Worm (Caenorhabditis elegans) whole organism, young adult: ENCODE measurements around the gene T07F8.1.

Experiments
- B0035.1 ChIP-seq: sonication (generic microtip); optimal IDR thresholded peaks from 2 replicates; lab custom pipeline; 2016; ENCODE audit warnings: missing genetic modification characterization, mild to moderate bottlenecking, missing compliant biosample characterization, missing genotype, missing genetic modification reagents
- D2030.7 ChIP-seq: fragments of 200-800 bp; sonication (Bioruptor generic); IDR thresholded peaks from 2 replicates; pipeline ENCODE4 v1.3.6; 2022; ENCODE audit warnings: missing genetic modification reagents, missing genetic modification characterization, missing compliant biosample characterization
- F57A8.1 ChIP-seq: fragments of 200-800 bp; sonication (Bioruptor generic); optimal IDR thresholded peaks from 2 replicates; lab custom pipeline; 2018; ENCODE audit warnings: mild to moderate bottlenecking, missing genetic modification characterization, moderate library complexity, missing compliant biosample characterization
- K12H6.12 ChIP-seq: fragments of 200-800 bp; sonication (Bioruptor generic); optimal IDR thresholded peaks from 2 replicates; lab custom pipeline; 2018; ENCODE audit warnings: mild to moderate bottlenecking, missing genetic modification characterization, missing compliant biosample characterization
- Y53F4B.3 ChIP-seq: fragments of 200-800 bp; sonication (Bioruptor generic); IDR thresholded peaks from 2 replicates; pipeline ENCODE4 v1.3.6; 2022; ENCODE audit warnings: missing genetic modification reagents, missing genetic modification characterization, missing compliant biosample characterization
- Y56A3A.18 ChIP-seq: fragments of 200-800 bp; sonication (Bioruptor generic); IDR thresholded peaks from 2 replicates; pipeline ENCODE4 v1.3.6; 2022; ENCODE audit warnings: missing genetic modification reagents, missing genetic modification characterization, missing compliant biosample characterization
- Y67H2A.10 ChIP-seq: fragments of 200-800 bp; sonication (Bioruptor generic); conservative IDR thresholded peaks from 2 replicates; pipeline ENCODE4 v1.3.6; 2022; ENCODE audit warnings: missing genetic modification reagents, missing genetic modification characterization, missing compliant biosample characterization
- akir-1 ChIP-seq: fragments of 200-800 bp; sonication (Bioruptor generic); optimal IDR thresholded peaks from 2 replicates; lab custom pipeline; 2018; ENCODE audit warnings: mild to moderate bottlenecking, missing genetic modification characterization, moderate library complexity, missing compliant biosample characterization
- atf-7 ChIP-seq: sonication (generic microtip); optimal IDR thresholded peaks from 2 replicates; lab custom pipeline; 2017; ENCODE audit warnings: mild to moderate bottlenecking, missing genetic modification characterization, missing compliant biosample characterization
- attf-3 ChIP-seq: fragments of 200-800 bp; sonication (Bioruptor generic); conservative IDR thresholded peaks from 2 replicates; pipeline ENCODE4 v1.3.6; 2022; ENCODE audit warnings: missing genetic modification reagents, missing genetic modification characterization, missing compliant biosample characterization
- ccch-3 ChIP-seq: fragments of 200-800 bp; sonication (Bioruptor generic); optimal IDR thresholded peaks from 2 replicates; lab custom pipeline; 2018; ENCODE audit warnings: mild to moderate bottlenecking, missing genetic modification characterization, missing compliant biosample characterization
- ceh-100 ChIP-seq: fragments of 200-800 bp; sonication (Bioruptor generic); IDR thresholded peaks from 2 replicates; pipeline ENCODE4 v1.3.6; 2022; ENCODE audit warnings: missing genetic modification reagents, missing genetic modification characterization, missing compliant biosample characterization
- ceh-79 ChIP-seq: sonication (generic microtip); optimal IDR thresholded peaks from 2 replicates; lab custom pipeline; 2017; ENCODE audit warnings: mild to moderate bottlenecking, missing genetic modification characterization, missing compliant biosample characterization
- chd-7 ChIP-seq: sonication (generic microtip); optimal IDR thresholded peaks from 2 replicates; lab custom pipeline; 2016; ENCODE audit warnings: mild to moderate bottlenecking, missing genetic modification characterization, moderate library complexity, missing compliant biosample characterization
- dox-1 ChIP-seq: fragments of 200-800 bp; sonication (Bioruptor generic); IDR thresholded peaks from 2 replicates; pipeline ENCODE4 v1.3.6; 2022; ENCODE audit warnings: missing genetic modification reagents, missing genetic modification characterization, missing compliant biosample characterization
- fkh-3 ChIP-seq: sonication (generic microtip); optimal IDR thresholded peaks from 2 replicates; lab custom pipeline; 2016; ENCODE audit warnings: mild to moderate bottlenecking, missing genetic modification characterization, missing compliant biosample characterization
- gei-17 ChIP-seq: fragments of 200-800 bp; sonication (Bioruptor generic); optimal IDR thresholded peaks from 2 replicates; lab custom pipeline; 2018; ENCODE audit warnings: mild to moderate bottlenecking, missing genetic modification characterization, missing compliant biosample characterization
- him-1 ChIP-seq: sonication (generic microtip); optimal IDR thresholded peaks from 2 replicates; lab custom pipeline; 2016; ENCODE audit warnings: missing genotype, missing genetic modification reagents, missing genetic modification characterization, missing compliant biosample characterization
- hlh-26 ChIP-seq: fragments of 200-800 bp; sonication (Bioruptor generic); conservative IDR thresholded peaks from 2 replicates; pipeline ENCODE4 v1.3.6; 2022; ENCODE audit warnings: missing genetic modification reagents, missing genetic modification characterization, missing compliant biosample characterization
- hmg-20 ChIP-seq: fragments of 200-800 bp; sonication (Bioruptor generic); IDR thresholded peaks from 2 replicates; pipeline ENCODE4 v1.3.6; 2022; ENCODE audit warnings: missing genetic modification reagents, missing genetic modification characterization, missing compliant biosample characterization
- hrde-1 ChIP-seq: sonication (generic microtip); optimal IDR thresholded peaks from 2 replicates; lab custom pipeline; 2016; ENCODE audit warnings: missing genetic modification characterization, mild to moderate bottlenecking, missing compliant biosample characterization, moderate library complexity, missing genotype, missing genetic modification reagents, borderline replicate concordance
- let-526 ChIP-seq: fragments of 200-800 bp; sonication (Bioruptor generic); IDR thresholded peaks from 2 replicates; pipeline ENCODE4 v1.3.6; 2022; ENCODE audit warnings: missing genetic modification reagents, missing genetic modification characterization, missing compliant biosample characterization
- lin-26 ChIP-seq: fragments of 200-800 bp; sonication (Bioruptor generic); IDR thresholded peaks from 2 replicates; pipeline ENCODE4 v1.3.6; 2022; ENCODE audit warnings: missing genetic modification reagents, missing genetic modification characterization, missing compliant biosample characterization
- lir-1 ChIP-seq: fragments of 200-800 bp; sonication (Bioruptor generic); conservative IDR thresholded peaks from 2 replicates; pipeline ENCODE4 v1.3.6; 2022; ENCODE audit warnings: missing genetic modification reagents, missing genetic modification characterization, missing compliant biosample characterization
- lsl-1 ChIP-seq: fragments of 200-800 bp; sonication (Bioruptor generic); optimal IDR thresholded peaks from 2 replicates; lab custom pipeline; 2018; ENCODE audit warnings: mild to moderate bottlenecking, missing genetic modification characterization, moderate library complexity, missing compliant biosample characterization
- mcd-1 ChIP-seq: fragments of 200-800 bp; sonication (Bioruptor generic); IDR thresholded peaks from 2 replicates; pipeline ENCODE4 v1.3.6; 2022; ENCODE audit warnings: missing genetic modification reagents, missing genetic modification characterization, missing compliant biosample characterization
- nfyb-1 ChIP-seq: fragments of 200-800 bp; sonication (Bioruptor generic); IDR thresholded peaks from 2 replicates; pipeline ENCODE4 v1.3.6; 2022; ENCODE audit warnings: missing genetic modification reagents, missing genetic modification characterization, missing compliant biosample characterization
- nhr-120 ChIP-seq: fragments of 200-800 bp; sonication (Bioruptor generic); IDR thresholded peaks from 2 replicates; pipeline ENCODE4 v1.3.6; 2022; ENCODE audit warnings: missing genetic modification characterization, missing compliant biosample characterization
- nhr-80 ChIP-seq: sonication (generic microtip); optimal IDR thresholded peaks from 2 replicates; lab custom pipeline; 2016; ENCODE audit warnings: missing genetic modification characterization, missing compliant biosample characterization
- nhr-90 ChIP-seq: sonication (generic microtip); optimal IDR thresholded peaks from 2 replicates; lab custom pipeline; 2016; ENCODE audit warnings: missing genotype, mild to moderate bottlenecking, missing genetic modification characterization, missing compliant biosample characterization
- rpc-1 ChIP-seq, 2 experiments: fragments of 150-350 bp in 1 of 2; sonication (generic microtip) in 1 of 2; optimal IDR thresholded peaks; 2 replicates each; lab custom pipeline; 2014 to 2018; ENCODE audit warnings: missing biosample characterization in 1 of 2, missing genetic modification characterization in 1 of 2, missing genetic modification reagents in 1 of 2, missing genotype in 1 of 2
- sdz-38 ChIP-seq: sonication (generic microtip); optimal IDR thresholded peaks from 2 replicates; lab custom pipeline; 2016; ENCODE audit warnings: missing genotype, missing genetic modification characterization, missing compliant biosample characterization
- snpc-1.1 ChIP-seq: sonication (generic microtip); optimal IDR thresholded peaks from 2 replicates; lab custom pipeline; 2017; ENCODE audit warnings: missing genetic modification characterization, mild to moderate bottlenecking, missing compliant biosample characterization, antibody characterized with exemption, moderate library complexity, missing genotype, missing genetic modification reagents; ENCODE audit not compliant: insufficient read depth
- somi-1 ChIP-seq: fragments of 200-800 bp; sonication (Bioruptor generic); optimal IDR thresholded peaks from 2 replicates; lab custom pipeline; 2018; ENCODE audit warnings: mild to moderate bottlenecking, missing genetic modification characterization, missing compliant biosample characterization
- sptf-2 ChIP-seq: fragments of 200-800 bp; sonication (Bioruptor generic); optimal IDR thresholded peaks from 2 replicates; lab custom pipeline; 2018; ENCODE audit warnings: mild to moderate bottlenecking, missing genetic modification characterization, missing compliant biosample characterization
- tbp1 ChIP-seq: fragments of 200-800 bp; sonication (Bioruptor generic); optimal IDR thresholded peaks from 2 replicates; lab custom pipeline; 2018; ENCODE audit warnings: mild to moderate bottlenecking, missing genetic modification characterization, missing compliant biosample characterization
- unc-130 ChIP-seq: sonication (generic microtip); optimal IDR thresholded peaks from 2 replicates; lab custom pipeline; 2016; ENCODE audit warnings: missing genetic modification reagents, missing genetic modification characterization, missing compliant biosample characterization
- ztf-22 ChIP-seq: fragments of 200-800 bp; sonication (Bioruptor generic); optimal IDR thresholded peaks from 2 replicates; lab custom pipeline; 2018; ENCODE audit warnings: mild to moderate bottlenecking, missing genetic modification characterization, moderate library complexity, missing compliant biosample characterization
- ztf-28 ChIP-seq: fragments of 200-800 bp; sonication (Bioruptor generic); IDR thresholded peaks from 2 replicates; pipeline ENCODE4 v1.3.6; 2022; ENCODE audit warnings: missing genetic modification reagents, missing genetic modification characterization, missing compliant biosample characterization
- ztf-3 ChIP-seq: fragments of 200-800 bp; sonication (Bioruptor generic); optimal IDR thresholded peaks from 2 replicates; lab custom pipeline; 2018; ENCODE audit warnings: mild to moderate bottlenecking, missing genetic modification characterization, missing compliant biosample characterization

T07F8.1 gene

DNA sequence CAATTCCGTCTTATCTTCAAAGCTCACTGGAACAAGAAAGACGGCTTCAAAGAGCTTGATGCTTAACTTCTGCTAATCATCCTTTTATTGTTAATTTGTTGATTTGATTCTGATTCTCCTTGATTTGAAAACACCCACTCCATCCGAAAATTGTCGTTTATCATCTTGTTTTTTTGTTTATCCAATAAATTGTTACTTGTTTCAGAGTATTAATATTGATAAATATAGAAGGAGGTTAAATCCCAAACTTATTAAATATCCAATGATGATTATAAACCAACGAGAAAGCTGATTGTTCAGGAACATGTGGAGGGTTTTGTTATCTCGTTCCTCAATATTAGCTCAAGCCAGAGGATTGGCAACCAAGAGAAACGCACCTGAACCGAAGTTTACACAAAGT is 35.4 kb upstream of the T07F8.1 start, which contains the start of gene F10E7.6:
Gene F10E7.6, plus strand, starts transcription at position 301 of the 400 bp plus-strand sequence.
- TF ChIP-seq Y56A3A.18 (GFP tag; lab: Robert Waterston, UW) (no peak), gei-17 (GFP tag; lab: Kevin White, UChicago) (no peak), chd-7 (tag; lab: Kevin White, UChicago) (no peak), lsl-1 (GFP tag; lab: Kevin White, UChicago) (no peak), unc-130 (no peak), hmg-20 (GFP tag; lab: Robert Waterston, UW) (no peak), K12H6.12 (tag; lab: Kevin White, UChicago) (no peak), dox-1 (GFP tag; lab: Robert Waterston, UW) (no peak), ceh-79 (tag; lab: Kevin White, UChicago) (no peak), tbp1 (GFP tag; lab: Kevin White, UChicago) (no peak), attf-3 (GFP tag; lab: Robert Waterston, UW) (no peak), sdz-38 (tag; lab: Kevin White, UChicago) (no peak), fkh-3 (tag; lab: Kevin White, UChicago) (no peak), rpc-1 (optimal IDR thresholded peaks at IDR 0.05; lab: Kevin White, UChicago) (no peak), rpc-1 (tag; optimal IDR thresholded peaks at IDR 0.05; lab: Kevin White, UChicago) (no peak), Y53F4B.3 (GFP tag; lab: Robert Waterston, UW) (no peak), nfyb-1 (no peak), ztf-3 (GFP tag; lab: Kevin White, UChicago) (no peak), akir-1 (GFP tag; lab: Kevin White, UChicago) (no peak)

DNA sequence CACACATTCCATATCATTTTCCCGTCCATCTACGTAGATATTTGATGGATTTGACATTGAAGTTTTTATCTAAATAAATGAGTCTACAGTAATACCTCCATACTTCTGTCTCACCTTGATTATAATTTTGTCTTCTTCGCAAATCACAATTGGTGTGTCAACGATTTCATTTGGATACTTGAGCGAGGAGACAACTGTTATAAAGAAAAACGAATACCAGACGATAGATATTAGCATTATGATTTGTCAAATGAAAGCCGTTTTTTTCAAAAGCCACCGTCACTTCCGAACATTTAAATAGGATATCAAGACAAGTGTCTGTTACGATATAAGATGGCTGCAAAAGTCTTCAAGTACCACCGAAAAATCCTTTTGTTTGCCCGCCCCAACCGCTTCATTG is 32.6 kb upstream of the T07F8.1 start, which contains the start of gene cutl-5:
Gene cutl-5, minus strand, starts transcription at position 269 of the 400 bp plus-strand sequence.
- TF ChIP-seq dox-1 (GFP tag; lab: Robert Waterston, UW) = no peak
- no peak for TF ChIP-seq somi-1 (GFP tag; lab: Kevin White, UChicago)
- TF ChIP-seq let-526 = no peak
- TF ChIP-seq ztf-22 (GFP tag; lab: Kevin White, UChicago) = no peak
- TF ChIP-seq him-1 = no peak
- TF ChIP-seq hrde-1 (tag; lab: Kevin White, UChicago) = no peak
- no peak for TF ChIP-seq ceh-100 (GFP tag; lab: Robert Waterston, UW)
- TF ChIP-seq rpc-1 (optimal IDR thresholded peaks at IDR 0.05; lab: Kevin White, UChicago) = no peak
- no peak for TF ChIP-seq rpc-1 (tag; optimal IDR thresholded peaks at IDR 0.05; lab: Kevin White, UChicago)
- TF ChIP-seq hlh-26 (GFP tag; lab: Robert Waterston, UW) = no peak
- no peak for TF ChIP-seq atf-7
- TF ChIP-seq ccch-3 (GFP tag; lab: Kevin White, UChicago) = no peak
- no peak for TF ChIP-seq nhr-120 (GFP tag; lab: Robert Waterston, UW)
- no peak for TF ChIP-seq B0035.1
- no peak for TF ChIP-seq lin-26 (GFP tag; lab: Robert Waterston, UW)

DNA sequence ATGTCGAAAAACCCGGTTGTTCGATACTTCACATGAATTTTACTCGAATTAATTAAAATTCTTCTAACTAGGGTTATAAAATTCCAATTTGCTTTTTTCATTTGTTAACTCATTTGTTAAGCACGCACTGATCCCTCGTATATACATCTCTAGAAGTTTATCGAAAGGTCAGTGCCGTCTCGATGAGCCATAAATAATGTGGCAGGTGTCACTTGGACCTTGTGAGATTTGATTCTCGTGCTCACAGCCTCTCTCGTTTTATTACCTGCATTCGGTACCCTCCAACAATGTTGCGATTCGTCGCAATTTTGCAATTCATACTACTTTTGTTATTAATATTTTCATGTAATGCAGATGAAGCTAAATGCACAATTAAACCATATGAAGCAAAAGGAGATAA is 31.8 kb upstream of the T07F8.1 start, which contains the start of gene spon-1:
Gene spon-1, plus strand, starts transcription at position 208 of the 400 bp plus-strand sequence.
- no peak for TF ChIP-seq Y67H2A.10 (GFP tag; lab: Robert Waterston, UW)
- TF ChIP-seq ztf-28 (GFP tag; lab: Robert Waterston, UW) = no peak
- TF ChIP-seq sptf-2 (GFP tag; lab: Kevin White, UChicago) = no peak
- TF ChIP-seq F57A8.1 (GFP tag; lab: Kevin White, UChicago) = no peak
- no peak for TF ChIP-seq ccch-3 (GFP tag; lab: Kevin White, UChicago)
- TF ChIP-seq rpc-1 (optimal IDR thresholded peaks at IDR 0.05; lab: Kevin White, UChicago) = no peak
- no peak for TF ChIP-seq rpc-1 (tag; optimal IDR thresholded peaks at IDR 0.05; lab: Kevin White, UChicago)
- no peak for TF ChIP-seq mcd-1 (GFP tag; lab: Robert Waterston, UW)
- no peak for TF ChIP-seq nhr-80 (tag; lab: Kevin White, UChicago)
- TF ChIP-seq snpc-1.1 (tag; lab: Kevin White, UChicago) = no peak
- TF ChIP-seq hmg-20 (GFP tag; lab: Robert Waterston, UW) = no peak
- no peak for TF ChIP-seq D2030.7 (GFP tag; lab: Robert Waterston, UW)
- no peak for TF ChIP-seq lir-1 (GFP tag; lab: Robert Waterston, UW)
- no peak for TF ChIP-seq nhr-90 (tag; lab: Kevin White, UChicago)
- TF ChIP-seq, all 124 proteins: peak for 0
